Fruit fly (Drosophila melanogaster): Measurements from ENCODE around the gene Grip.

Gene Grip

dm6 chrX:5989368-5989767 is 23.3 kb downstream of the Grip start (continued):
- TF ChIP-seq yki (optimal IDR thresholded peaks at IDR 0.05), result no peak
- TF ChIP-seq vvl (GFP tag; IDR thresholded peaks at IDR 0.05), result peak; percentile 59
- TF ChIP-seq aop (GFP tag; IDR thresholded peaks at IDR 0.05), result no peak
- TF ChIP-seq Stat92E (GFP tag; optimal IDR thresholded peaks at IDR 0.05), result no peak
- TF ChIP-seq H2.0 (GFP tag; IDR thresholded peaks at IDR 0.05), result no peak
- no peak for TF ChIP-seq Side (GFP tag; optimal IDR thresholded peaks at IDR 0.05)
- TF ChIP-seq Fer1 (GFP tag; optimal IDR thresholded peaks at IDR 0.05), result peak; percentile 18
- TF ChIP-seq CG13624 (GFP tag; optimal IDR thresholded peaks at IDR 0.05), result no peak
- peak; percentile 40; the same call in 2 of the 3 replicates for TF ChIP-seq CG14050 (GFP tag; IDR thresholded peaks at IDR 0.05)
- TF ChIP-seq CG8924 (tag; optimal IDR thresholded peaks at IDR 0.05), result peak; percentile 47
- TF ChIP-seq Six4 (GFP tag; optimal IDR thresholded peaks at IDR 0.05), result no peak
- TF ChIP-seq sob (GFP tag; IDR thresholded peaks at IDR 0.05), result 0 out of 2 replicates have a peak, but pooled peaks have one; percentile 9
- TF ChIP-seq Rfx (GFP tag; IDR thresholded peaks at IDR 0.05), result peak; percentile 50; the same call in 1 of the 2 replicates
- TF ChIP-seq Ada2b (GFP tag; IDR thresholded peaks at IDR 0.05), result peak; percentile 54
- TF ChIP-seq fd3F (GFP tag; optimal IDR thresholded peaks at IDR 0.05), result no peak
- TF ChIP-seq da (GFP tag; optimal IDR thresholded peaks at IDR 0.05), result no peak
- no peak for TF ChIP-seq CG18619 (GFP tag; optimal IDR thresholded peaks at IDR 0.05)
- TF ChIP-seq lola (GFP tag; optimal IDR thresholded peaks at IDR 0.05), result peak in 1 of 3 experiments; percentile 27
- TF ChIP-seq Hmx (GFP tag; optimal IDR thresholded peaks at IDR 0.05), result no peak
- TF ChIP-seq h (optimal IDR thresholded peaks at IDR 0.05), result no peak
- no peak for TF ChIP-seq CG17802 (tag; optimal IDR thresholded peaks at IDR 0.05)
- TF ChIP-seq CG15696 (tag; optimal IDR thresholded peaks at IDR 0.05), result no peak
- TF ChIP-seq Dp (GFP tag; optimal IDR thresholded peaks at IDR 0.05), result no peak
- TF ChIP-seq Xbp1 (GFP tag; optimal IDR thresholded peaks at IDR 0.05), result peak; percentile 40
- peak; percentile 48; the same call in 1 of the 2 replicates for TF ChIP-seq CG17328 (GFP tag; IDR thresholded peaks at IDR 0.05)
- TF ChIP-seq CG12219 (GFP tag; optimal IDR thresholded peaks at IDR 0.05), result peak; percentile 47
- no peak for TF ChIP-seq MESR4 (GFP tag; optimal IDR thresholded peaks at IDR 0.05)
- no peak for TF ChIP-seq CG10654 (GFP tag; optimal IDR thresholded peaks at IDR 0.05)
- no peak for TF ChIP-seq kay (GFP tag; optimal IDR thresholded peaks at IDR 0.05)
- TF ChIP-seq prd (optimal IDR thresholded peaks at IDR 0.05), result no peak
- peak; percentile 70 for TF ChIP-seq prd (GFP tag; IDR thresholded peaks at IDR 0.05)
- TF ChIP-seq CG33557 (GFP tag; optimal IDR thresholded peaks at IDR 0.05), result no peak
- no peak for TF ChIP-seq CG6854 (GFP tag; optimal IDR thresholded peaks at IDR 0.05)
- TF ChIP-seq B-H1 (GFP tag; IDR thresholded peaks at IDR 0.05), result no peak; the same call in 2 of the 3 replicates
- TF ChIP-seq CG13296 (GFP tag; optimal IDR thresholded peaks at IDR 0.05), result no peak
- TF ChIP-seq CG6654 (GFP tag; optimal IDR thresholded peaks at IDR 0.05), result no peak
- no peak for TF ChIP-seq tio (GFP tag; optimal IDR thresholded peaks at IDR 0.05)
- TF ChIP-seq vnd (GFP tag; IDR thresholded peaks at IDR 0.05; ENCODE audit: partially characterized antibody), result no peak
- TF ChIP-seq sd (tag; optimal IDR thresholded peaks at IDR 0.05), result no peak
- peak; percentile 32 for TF ChIP-seq CG4820 (GFP tag; optimal IDR thresholded peaks at IDR 0.05)
- TF ChIP-seq zfh2 (GFP tag; optimal IDR thresholded peaks at IDR 0.05), result no peak
- TF ChIP-seq CG34376 (GFP tag; optimal IDR thresholded peaks at IDR 0.05), result no peak
- no peak for TF ChIP-seq fd64A (GFP tag; optimal IDR thresholded peaks at IDR 0.05)
- no peak for TF ChIP-seq MTF-1 (GFP tag; optimal IDR thresholded peaks at IDR 0.05; ENCODE audit: borderline replicate concordance)
- no peak for TF ChIP-seq Dll (GFP tag; IDR thresholded peaks at IDR 0.05; ENCODE audit: partially characterized antibody)
- no peak for TF ChIP-seq hkb (optimal IDR thresholded peaks at IDR 0.05)
- peak; percentile 66 for TF ChIP-seq hkb (GFP tag; IDR thresholded peaks at IDR 0.05)
- TF ChIP-seq ftz-f1 (GFP tag; optimal IDR thresholded peaks at IDR 0.05), result no peak
- no peak for TF ChIP-seq tx (GFP tag; optimal IDR thresholded peaks at IDR 0.05)
- no peak for TF ChIP-seq zf30C (GFP tag; optimal IDR thresholded peaks at IDR 0.05)
- no peak for TF ChIP-seq twi (tag; optimal IDR thresholded peaks at IDR 0.05)
- no peak for TF ChIP-seq chinmo (GFP tag; IDR thresholded peaks at IDR 0.05; ENCODE audit: partially characterized antibody)
